Worm (Caenorhabditis elegans) whole organism, L3 larva: ENCODE data around the gene ril-1.

Experiments
- aly-2 ChIP-seq: fragments of 150-350 bp; optimal IDR thresholded peaks from 2 replicates; lab custom pipeline; 2014; ENCODE audit warnings: missing biosample characterization, missing genetic modification characterization
- ama-1 ChIP-seq: fragments of 150-350 bp; optimal IDR thresholded peaks from 2 replicates; lab custom pipeline; 2018
- egl-27 ChIP-seq: sonication (generic microtip); optimal IDR thresholded peaks from 4 replicates; lab custom pipeline; 2017; ENCODE audit warnings: missing biosample characterization, missing genetic modification reagents, missing genetic modification characterization
- fkh-10 ChIP-seq: sonication (generic microtip); optimal IDR thresholded peaks from 2 replicates; lab custom pipeline; 2017; ENCODE audit warnings: missing biosample characterization, missing genetic modification reagents, missing genetic modification characterization
- fos-1 ChIP-seq: fragments of 150-350 bp; optimal IDR thresholded peaks from 2 replicates; lab custom pipeline; 2014; ENCODE audit warnings: missing biosample characterization, missing genetic modification characterization
- lin-15B ChIP-seq: fragments of 150-350 bp; optimal IDR thresholded peaks from 2 replicates; lab custom pipeline; 2014; ENCODE audit warnings: missing biosample characterization, missing genetic modification characterization
- nhr-28 ChIP-seq: fragments of 150-350 bp; optimal IDR thresholded peaks from 2 replicates; lab custom pipeline; 2014; ENCODE audit warnings: missing biosample characterization, missing genetic modification characterization
- nhr-76 ChIP-seq: fragments of 150-350 bp; sonication (generic microtip); optimal IDR thresholded peaks from 5 replicates; lab custom pipeline; 2014; ENCODE audit warnings: missing biosample characterization, missing genetic modification characterization
- skn-1 ChIP-seq: fragments of 150-350 bp; optimal IDR thresholded peaks from 2 replicates; lab custom pipeline; 2014; ENCODE audit warnings: missing biosample characterization, missing genetic modification characterization
- snpc-4 ChIP-seq: fragments of 150-350 bp; optimal IDR thresholded peaks from 2 replicates; lab custom pipeline; 2014; ENCODE audit warnings: missing biosample characterization, missing genetic modification characterization
- unc-62 ChIP-seq: fragments of 150-350 bp; sonication (generic microtip); optimal IDR thresholded peaks from 4 replicates; lab custom pipeline; 2014; ENCODE audit warnings: missing biosample characterization, missing genetic modification reagents, missing genetic modification characterization
- zag-1 ChIP-seq: fragments of 150-350 bp; optimal IDR thresholded peaks from 2 replicates; lab custom pipeline; 2014; ENCODE audit warnings: missing biosample characterization, missing genetic modification characterization
- ztf-11 ChIP-seq: fragments of 150-350 bp; optimal IDR thresholded peaks from 2 replicates; lab custom pipeline; 2014; ENCODE audit warnings: missing biosample characterization, missing genetic modification characterization

DNA sequence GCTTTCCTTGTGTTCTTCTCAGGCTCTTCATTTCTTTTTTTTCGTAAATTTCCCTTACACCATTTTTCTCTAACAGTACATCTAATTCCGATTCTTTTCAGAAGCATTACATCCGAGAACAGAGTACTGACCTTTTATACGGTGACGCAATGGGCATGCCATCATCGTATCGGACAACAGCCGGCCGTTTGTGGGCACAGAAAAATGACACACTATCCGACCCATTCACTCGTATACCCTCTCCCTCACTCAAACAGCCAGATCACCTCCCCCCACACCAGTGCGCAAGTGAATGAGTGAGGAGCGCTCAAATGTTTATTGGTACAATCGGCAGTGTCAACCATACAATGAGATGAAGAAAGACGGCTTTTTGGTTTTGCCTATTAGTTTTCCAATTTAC is 22.8 kb downstream of the ril-1 start, which contains the start of gene R02D5.24:
- TF ChIP-seq nhr-76 (no peak), nhr-28 (no peak), aly-2 (tag; lab: Kevin White, UChicago) (no peak), unc-62 (GFP tag; lab: Kevin White, UChicago) (no peak), egl-27 (tag; lab: Kevin White, UChicago) (no peak), lin-15B (no peak), zag-1 (tag; lab: Kevin White, UChicago) (no peak), snpc-4 (tag; lab: Kevin White, UChicago) (no peak), ztf-11 (no peak), fos-1 (no peak), ama-1 (no peak), skn-1 (tag; lab: Kevin White, UChicago) (no peak), fkh-10 (GFP tag; lab: Kevin White, UChicago) (no peak)
